Worm (Caenorhabditis elegans) whole organism, mixed stage, embryonic: Measurements from ENCODE around the gene srx-98.

ENCODE experiments used
- blmp-1 ChIP-seq: fragments of 150-350 bp; optimal IDR thresholded peaks from 2 replicates; lab custom pipeline; 2014; ENCODE audit warnings: missing biosample characterization, missing genetic modification characterization
- ces-1 ChIP-seq: fragments of 150-350 bp; optimal IDR thresholded peaks from 2 replicates; lab custom pipeline; 2014; ENCODE audit warnings: missing biosample characterization, missing genetic modification reagents, missing genetic modification characterization
- cnd-1 ChIP-seq: fragments of 200-800 bp; sonication (Bioruptor generic); optimal IDR thresholded peaks from 2 replicates; lab custom pipeline; 2018; ENCODE audit warnings: mild to moderate bottlenecking, missing genetic modification characterization, missing compliant biosample characterization
- drap-1 ChIP-seq: fragments of 200-800 bp; sonication (Bioruptor generic); optimal IDR thresholded peaks from 3 replicates; lab custom pipeline; 2018; ENCODE audit warnings: mild to moderate bottlenecking, missing genetic modification characterization, missing compliant biosample characterization
- flh-1 ChIP-seq: fragments of 200-800 bp; sonication (Bioruptor generic); optimal IDR thresholded peaks from 2 replicates; lab custom pipeline; 2018; ENCODE audit warnings: mild to moderate bottlenecking, missing genetic modification characterization, moderate library complexity, missing compliant biosample characterization
- lin-32 ChIP-seq: fragments of 200-800 bp; sonication (Bioruptor generic); optimal IDR thresholded peaks from 2 replicates; lab custom pipeline; 2018; ENCODE audit warnings: mild to moderate bottlenecking, missing genetic modification characterization, missing compliant biosample characterization
- lsy-2 ChIP-seq: fragments of 150-350 bp; optimal IDR thresholded peaks from 2 replicates; lab custom pipeline; 2014; ENCODE audit warnings: missing biosample characterization, missing genetic modification characterization
- mep-1 ChIP-seq: fragments of 150-350 bp; optimal IDR thresholded peaks from 2 replicates; lab custom pipeline; 2017; ENCODE audit warnings: missing biosample characterization, missing genetic modification reagents, missing genetic modification characterization, inconsistent platforms
- nhr-2 ChIP-seq: fragments of 150-350 bp; optimal IDR thresholded peaks from 2 replicates; lab custom pipeline; 2014; ENCODE audit warnings: missing biosample characterization, missing genetic modification characterization
- nhr-237 ChIP-seq: fragments of 150-350 bp; optimal IDR thresholded peaks from 2 replicates; lab custom pipeline; 2014; ENCODE audit warnings: missing biosample characterization, missing genetic modification characterization
- snpc-4 ChIP-seq: fragments of 150-350 bp; optimal IDR thresholded peaks from 2 replicates; lab custom pipeline; 2014; ENCODE audit warnings: missing biosample characterization, missing genetic modification characterization
- ztf-11 ChIP-seq: fragments of 150-350 bp; optimal IDR thresholded peaks from 2 replicates; lab custom pipeline; 2014; ENCODE audit warnings: missing biosample characterization, missing genetic modification characterization

ce11 chrII:3661932-3662331 lies 8.9 kb downstream of the srx-98 start, which contains the start of gene F19B10.13:
- TF ChIP-seq nhr-2 = no peak
- TF ChIP-seq nhr-237 (tag; lab: Kevin White, UChicago) = no peak
- no peak for TF ChIP-seq mep-1 (tag; lab: Kevin White, UChicago)
- no peak for TF ChIP-seq ztf-11 (tag; lab: Kevin White, UChicago)
- no peak for TF ChIP-seq lsy-2 (tag; lab: Kevin White, UChicago)
- no peak for TF ChIP-seq ces-1 (GFP tag; lab: Kevin White, UChicago)
- no peak for TF ChIP-seq blmp-1 (tag; lab: Kevin White, UChicago)
- TF ChIP-seq cnd-1 (tag; lab: Kevin White, UChicago) = no peak
- TF ChIP-seq lin-32 (GFP tag; lab: Kevin White, UChicago) = no peak
- no peak for TF ChIP-seq drap-1 (GFP tag; lab: Kevin White, UChicago)
- no peak for TF ChIP-seq flh-1 (GFP tag; lab: Kevin White, UChicago)
- no peak for TF ChIP-seq snpc-4 (tag; lab: Kevin White, UChicago)
